Worm (Caenorhabditis elegans): ENCODE results near the gene ubc-24.
A peak's percentile ranks its signal among the peaks of the same experiment; 100 is the strongest.

ce11 chrII:8441519-8441918 is 36.1 kb downstream of the ubc-24 start:
- TF ChIP-seq Y79H2A.3 (GFP tag; conservative IDR thresholded peaks at IDR 0.05): 0 out of 2 replicates have a peak, but pooled peaks have one; percentile 28
- no peak for TF ChIP-seq unc-62 (GFP tag; optimal IDR thresholded peaks at IDR 0.05)

Data from whole organism, young adult.